Fruit fly (Drosophila melanogaster): ENCODE results near the gene Mct1.

dm6 chrX:2188888-2189287 lies at the start of gene Mct1:
- TF ChIP-seq psq (GFP tag; optimal IDR thresholded peaks at IDR 0.05) (no peak), sage (GFP tag; optimal IDR thresholded peaks at IDR 0.05) (no peak), N (GFP tag; optimal IDR thresholded peaks at IDR 0.05) (no peak)

Measured in whole organism, wandering third instar larva.